Worm (Caenorhabditis elegans): ENCODE measurements around the gene best-13.

ce11 chrIV:9875646-9876045 lies 28.1 kb upstream of the best-13 start:
- TF ChIP-seq flt-1 (GFP tag; IDR thresholded peaks at IDR 0.05) (no peak), med-1 (GFP tag; optimal IDR thresholded peaks at IDR 0.05; ENCODE audit: insufficient read depth) (no peak), klf-2 (GFP tag; conservative IDR thresholded peaks at IDR 0.05) (no peak), ztf-23 (GFP tag; IDR thresholded peaks at IDR 0.05) (no peak), ztf-29 (GFP tag; IDR thresholded peaks at IDR 0.05) (no peak)

All from whole organism, midembryonic.